Worm (Caenorhabditis elegans): Measurements from ENCODE around the gene npl-4.2.

The npl-4.2 gene

DNA sequence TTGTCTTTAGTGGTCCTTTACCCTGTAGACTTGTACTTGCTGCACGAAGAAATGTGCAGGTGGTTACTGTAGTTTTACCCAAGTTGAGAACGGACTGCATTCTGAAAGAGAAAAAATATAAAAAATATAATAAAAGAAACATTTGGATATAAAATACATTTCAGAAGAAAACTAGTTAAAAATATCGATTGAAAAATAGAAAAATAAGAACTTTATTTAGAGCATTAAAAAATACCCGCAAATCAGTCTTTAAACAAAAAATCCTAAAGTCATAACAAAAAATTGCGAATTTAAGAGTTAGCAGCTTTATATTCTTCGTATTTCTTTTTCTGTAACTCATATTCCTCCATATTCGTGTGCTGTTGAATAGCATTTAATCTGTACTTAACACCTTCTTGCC, 46.1 kb downstream of the npl-4.2 start, which contains the start of gene C25H3.7 (continued):
- TF ChIP-seq F49E8.2 (tag; optimal IDR thresholded peaks at IDR 0.05; ENCODE audit: insufficient read depth) (no peak), B0035.1 (tag; optimal IDR thresholded peaks at IDR 0.05) (no peak), lin-26 (GFP tag; IDR thresholded peaks at IDR 0.05) (no peak)

DNA sequence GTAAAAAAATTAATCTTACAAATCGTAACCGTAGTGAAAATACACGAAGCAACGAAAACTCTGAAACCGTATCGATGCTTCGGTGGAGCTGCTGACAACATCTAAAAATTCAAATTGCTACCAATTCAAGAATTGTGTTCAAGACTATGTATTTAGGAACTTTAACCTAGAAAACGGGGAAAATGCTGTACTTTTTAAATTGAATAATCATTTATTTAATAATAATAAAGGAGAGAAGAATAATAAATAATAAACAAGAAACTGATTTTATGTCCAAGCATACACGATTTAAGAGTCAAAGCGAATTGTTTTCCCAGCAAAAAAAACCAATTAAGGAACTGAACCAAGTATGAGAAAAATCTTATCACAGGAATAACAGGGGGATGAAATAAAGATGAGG, 46.9 kb downstream of the npl-4.2 start, which contains the start of gene C25H3.17:
TSS of gene C25H3.17 (minus strand) at position 101 of the 400 bp plus-strand sequence.
- TF ChIP-seq lsy-27 (tag; optimal IDR thresholded peaks at IDR 0.05; ENCODE audit: borderline replicate concordance, insufficient read depth) (no peak), nfya-2 (GFP tag; IDR thresholded peaks at IDR 0.05) (no peak), B0019.2 (GFP tag; conservative IDR thresholded peaks at IDR 0.05) (no peak), tlf-1 (GFP tag; optimal IDR thresholded peaks at IDR 0.05) (no peak), atf-7 (tag; optimal IDR thresholded peaks at IDR 0.05) (no peak), F23B12.7 (tag; optimal IDR thresholded peaks at IDR 0.05; ENCODE audit: insufficient read depth) (no peak), Y67H2A.10 (GFP tag; conservative IDR thresholded peaks at IDR 0.05) (no peak), ceh-40 (GFP tag; IDR thresholded peaks at IDR 0.05) (no peak), attf-5 (GFP tag; optimal IDR thresholded peaks at IDR 0.05) (no peak)

All from whole organism, young adult.